Worm (Caenorhabditis elegans): ENCODE data around the gene F45D3.1.

DNA sequence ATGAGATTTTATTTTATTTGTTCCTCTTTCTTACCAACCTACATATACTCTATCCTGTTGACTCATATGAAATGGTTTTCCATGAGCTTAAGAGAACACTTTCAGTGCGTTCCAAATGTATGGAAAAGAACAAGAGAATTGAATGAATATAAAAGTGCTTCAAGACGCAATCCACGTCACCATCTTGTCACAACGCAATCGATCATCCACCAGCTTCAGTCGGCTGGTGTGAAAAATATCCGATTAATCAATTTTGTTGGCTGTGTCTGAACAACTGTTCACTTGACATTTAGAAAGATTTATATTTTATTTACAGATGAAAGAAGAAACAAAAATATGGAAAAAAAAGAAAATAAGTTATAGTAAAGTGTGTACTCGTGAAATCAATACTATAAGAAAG is 3.5 kb upstream of the F45D3.1 start:
- TF ChIP-seq ZK546.5 (tag; optimal IDR thresholded peaks at IDR 0.05) (no peak), ama-1 (optimal IDR thresholded peaks at IDR 0.05) (no peak), ceh-16 (tag; optimal IDR thresholded peaks at IDR 0.05) (no peak), nhr-25 (tag; optimal IDR thresholded peaks at IDR 0.05) (no peak)

Data from whole organism, L2 larva.